Fruit fly (Drosophila melanogaster): ENCODE measurements around the gene CG42658.

DNA sequence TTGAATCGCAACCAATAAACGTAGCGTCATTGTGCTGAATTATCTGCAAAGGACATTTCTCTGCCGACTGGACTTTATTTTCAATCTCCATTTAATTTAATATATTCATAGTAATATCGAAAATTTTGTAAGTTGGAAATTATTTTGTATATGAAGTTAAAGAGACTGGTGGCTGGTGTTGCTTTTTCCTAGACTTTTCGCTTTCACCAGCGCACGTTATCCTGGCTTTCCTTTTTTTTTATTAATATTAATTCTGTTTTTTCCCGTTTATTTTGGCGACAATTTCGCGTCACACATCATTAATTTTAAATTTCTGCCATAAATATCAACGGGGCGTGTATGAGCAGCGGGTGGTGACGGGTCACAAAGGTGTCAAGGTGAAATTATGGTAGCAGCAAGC is 22.5 kb downstream of the CG42658 start, which contains the start of gene CG34049:
- TF ChIP-seq CG32121 (GFP tag; IDR thresholded peaks at IDR 0.05) = no peak
- TF ChIP-seq rn (GFP tag; IDR thresholded peaks at IDR 0.05) = no peak
- TF ChIP-seq Pif1B (GFP tag; optimal IDR thresholded peaks at IDR 0.05) = no peak
- TF ChIP-seq EcR (GFP tag; optimal IDR thresholded peaks at IDR 0.05) = no peak
- no peak for TF ChIP-seq Pif1A (GFP tag; optimal IDR thresholded peaks at IDR 0.05)
- TF ChIP-seq CG13204 (GFP tag; optimal IDR thresholded peaks at IDR 0.05) = no peak
- TF ChIP-seq CG12605 (GFP tag; IDR thresholded peaks at IDR 0.05) = no peak
- TF ChIP-seq CG8301 (tag; optimal IDR thresholded peaks at IDR 0.05) = no peak
- no peak for TF ChIP-seq CG10348 (GFP tag; IDR thresholded peaks at IDR 0.05)
- no peak for TF ChIP-seq D1 (tag; optimal IDR thresholded peaks at IDR 0.05)
- no peak for TF ChIP-seq CG4496 (GFP tag; IDR thresholded peaks at IDR 0.05)
- TF ChIP-seq fd96Ca (GFP tag; IDR thresholded peaks at IDR 0.05) = no peak
